Fruit fly (Drosophila melanogaster) whole organism, adult: Measurements from ENCODE around the gene CG13392.
A peak's percentile ranks its signal among the peaks of the same experiment; 100 is the strongest.

Experiments used
- CG11617 ChIP-seq: fragments of 200-800 bp; sonication (Bioruptor generic); optimal IDR thresholded peaks from 2 replicates; lab custom pipeline; 2017; ENCODE audit warnings: mild to moderate bottlenecking, missing biosample characterization, missing genetic modification reagents, missing genetic modification characterization
- CG14711 ChIP-seq: fragments of 200-800 bp; sonication (Bioruptor generic); optimal IDR thresholded peaks from 2 replicates; lab custom pipeline; 2018; ENCODE audit warnings: missing biosample characterization, mild to moderate bottlenecking, missing genetic modification characterization, moderate library complexity
- CG5204 ChIP-seq: fragments of 200-800 bp; sonication (Bioruptor generic); optimal IDR thresholded peaks from 2 replicates; lab custom pipeline; 2016; ENCODE audit warnings: missing biosample characterization, missing genetic modification characterization
- CG7101 ChIP-seq: fragments of 200-800 bp; sonication (Bioruptor generic); optimal IDR thresholded peaks from 2 replicates; lab custom pipeline; 2018; ENCODE audit warnings: missing biosample characterization, mild to moderate bottlenecking, missing genetic modification characterization, moderate library complexity
- cic ChIP-seq: fragments of 200-800 bp; sonication (Bioruptor generic); optimal IDR thresholded peaks from 2 replicates; lab custom pipeline; 2017; ENCODE audit warnings: missing biosample characterization, mild to moderate bottlenecking, missing genetic modification characterization, moderate library complexity
- cnc ChIP-seq, 2 experiments: fragments of >200 bp; optimal IDR thresholded peaks; 2 replicates each; lab custom pipeline; 2017
- pad ChIP-seq: fragments of 200-800 bp; sonication (Bioruptor generic); optimal IDR thresholded peaks from 3 replicates; lab custom pipeline; 2017; ENCODE audit warnings: missing biosample characterization, missing genetic modification characterization, mild to moderate bottlenecking, moderate library complexity, missing genetic modification reagents
- tj ChIP-seq: fragments of 200-800 bp; sonication (Bioruptor generic); optimal IDR thresholded peaks from 3 replicates; lab custom pipeline; 2017; ENCODE audit warnings: missing biosample characterization, mild to moderate bottlenecking, missing genetic modification characterization, moderate library complexity
- toe ChIP-seq: fragments of 200-800 bp; sonication (Bioruptor generic); optimal IDR thresholded peaks from 2 replicates; lab custom pipeline; 2016; ENCODE audit warnings: missing biosample characterization, missing genetic modification characterization

DNA sequence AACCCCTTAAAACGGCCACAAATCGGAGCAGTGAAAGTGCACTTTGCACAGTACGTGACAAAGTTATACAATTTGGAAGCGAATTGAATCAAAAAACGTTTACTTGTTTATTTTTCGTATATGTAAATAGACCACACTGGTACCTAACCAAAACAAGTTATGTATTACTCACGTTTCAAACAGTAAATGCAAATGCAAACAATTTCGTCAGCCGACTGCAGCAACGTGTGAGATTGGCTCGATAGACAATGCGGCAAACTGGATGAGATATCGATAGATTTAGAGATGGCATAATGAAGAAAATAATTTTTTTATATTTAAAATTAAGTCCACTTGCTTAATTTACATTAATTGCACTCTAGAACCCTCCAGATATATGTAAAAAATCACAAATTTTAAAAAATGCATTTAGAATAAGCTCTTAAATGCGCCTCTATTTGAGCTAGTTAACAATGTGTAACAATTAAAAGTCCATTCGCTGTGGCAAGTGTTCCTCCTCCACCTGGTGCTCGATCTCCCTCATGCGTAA lies 1.0 kb downstream of the CG13392 start, which contains the start of gene AlaRS:
- TF ChIP-seq CG14711 (tag; lab: Kevin White, UChicago): peak; percentile 52
- peak; percentile 34 for TF ChIP-seq toe
- peak; percentile 37 for TF ChIP-seq CG5204
- TF ChIP-seq tj (GFP tag; lab: Kevin White, UChicago): peak; percentile 69
- peak; percentile 51 for TF ChIP-seq CG7101 (tag; lab: Kevin White, UChicago)
- TF ChIP-seq CG11617 (GFP tag; lab: Kevin White, UChicago): peak; percentile 70
- peak; percentile 24 for TF ChIP-seq cic (GFP tag; lab: Kevin White, UChicago)
- TF ChIP-seq cnc (optimal IDR thresholded peaks at IDR 0.05; lab: Kevin White, UChicago): no peak
- no peak for TF ChIP-seq pad
